Fruit fly (Drosophila melanogaster) whole organism, embryonic: ENCODE results near the gene CG7914.

Experiments used
- Antp ChIP-seq: fragments of 200-800 bp; sonication (Bioruptor generic); optimal IDR thresholded peaks from 3 replicates; lab custom pipeline; 2016; ENCODE audit warnings: missing biosample characterization, missing genetic modification characterization
- Awh ChIP-seq: fragments of 200-800 bp; sonication (Bioruptor generic); IDR thresholded peaks from 2 replicates; pipeline ENCODE4, ENCODE4 v1.3.6; 2022; ENCODE audit warnings: missing biosample characterization, missing genetic modification characterization
- CG10274 ChIP-seq: fragments of 200-800 bp; sonication (Bioruptor generic); optimal IDR thresholded peaks from 3 replicates; lab custom pipeline; 2017; ENCODE audit warnings: missing biosample characterization, mild to moderate bottlenecking, missing genetic modification characterization
- CG10431 ChIP-seq: fragments of 200-800 bp; sonication (Bioruptor generic); optimal IDR thresholded peaks from 3 replicates; lab custom pipeline; 2018; ENCODE audit warnings: missing biosample characterization, mild to moderate bottlenecking, missing genetic modification characterization
- CG10543 ChIP-seq: fragments of 200-800 bp; sonication (Bioruptor generic); optimal IDR thresholded peaks from 3 replicates; lab custom pipeline; 2017; ENCODE audit warnings: missing biosample characterization, mild to moderate bottlenecking, missing genetic modification characterization, moderate library complexity
- CG10959 ChIP-seq: fragments of 200-800 bp; sonication (Bioruptor generic); IDR thresholded peaks from 2 replicates; pipeline ENCODE4 v1.3.6; 2022; ENCODE audit warnings: missing biosample characterization, missing genetic modification characterization
- CG11093 ChIP-seq: fragments of 200-800 bp; sonication (Bioruptor generic); IDR thresholded peaks from 3 replicates; pipeline ENCODE4 v1.3.6; 2022; ENCODE audit warnings: missing biosample characterization, missing genetic modification characterization
- CG12104 ChIP-seq: fragments of 200-800 bp; sonication (Bioruptor generic); optimal IDR thresholded peaks from 3 replicates; lab custom pipeline; 2016; ENCODE audit warnings: missing biosample characterization, missing genetic modification characterization
- CG13123 ChIP-seq: fragments of 200-800 bp; sonication (Bioruptor generic); optimal IDR thresholded peaks from 2 replicates; lab custom pipeline; 2016; ENCODE audit warnings: missing biosample characterization, missing genetic modification characterization
- CG13287 ChIP-seq: fragments of 200-800 bp; sonication (Bioruptor generic); IDR thresholded peaks from 2 replicates; pipeline ENCODE4 v1.3.6; 2022; ENCODE audit warnings: missing biosample characterization, missing genetic modification characterization; ENCODE audit not compliant: partially characterized antibody
- CG14667 ChIP-seq: fragments of 200-800 bp; sonication (Bioruptor generic); IDR thresholded peaks from 2 replicates; pipeline ENCODE4 v1.3.6; 2022; ENCODE audit warnings: missing biosample characterization, missing genetic modification characterization
- CG14965 ChIP-seq: fragments of 200-800 bp; sonication (Bioruptor generic); optimal IDR thresholded peaks from 2 replicates; lab custom pipeline; 2016; ENCODE audit warnings: missing biosample characterization, missing genetic modification characterization, borderline replicate concordance
- CG15073 ChIP-seq: fragments of 200-800 bp; sonication (Bioruptor generic); optimal IDR thresholded peaks from 2 replicates; lab custom pipeline; 2016; ENCODE audit warnings: missing biosample characterization, missing genetic modification characterization
- CG15601 ChIP-seq: fragments of 200-800 bp; sonication (Bioruptor generic); optimal IDR thresholded peaks from 3 replicates; lab custom pipeline; 2019; ENCODE audit warnings: missing biosample characterization, mild to moderate bottlenecking, missing genetic modification characterization, moderate library complexity
- CG16863 ChIP-seq: fragments of 200-800 bp; sonication (Bioruptor generic); optimal IDR thresholded peaks from 3 replicates; lab custom pipeline; 2016; ENCODE audit warnings: missing biosample characterization, missing genetic modification characterization
- CG17829 ChIP-seq: fragments of 200-800 bp; optimal IDR thresholded peaks from 2 replicates; lab custom pipeline; 2019; ENCODE audit warnings: missing biosample characterization, mild to moderate bottlenecking, missing genetic modification characterization, moderate library complexity
- CG18599 ChIP-seq: fragments of 200-800 bp; sonication (Bioruptor generic); optimal IDR thresholded peaks from 3 replicates; lab custom pipeline; 2017; ENCODE audit warnings: missing biosample characterization, missing genetic modification characterization, mild to moderate bottlenecking, moderate library complexity, missing genetic modification reagents
- CG3163 ChIP-seq: fragments of 200-800 bp; sonication (Bioruptor generic); optimal IDR thresholded peaks from 3 replicates; lab custom pipeline; 2016; ENCODE audit warnings: missing biosample characterization, missing genetic modification characterization
- CG34224 ChIP-seq: fragments of 200-800 bp; sonication (Bioruptor generic); IDR thresholded peaks from 3 replicates; pipeline ENCODE4 v1.3.6; 2022; ENCODE audit warnings: missing biosample characterization, missing genetic modification characterization; ENCODE audit not compliant: partially characterized antibody
- CG4328 ChIP-seq: fragments of 200-800 bp; sonication (Bioruptor generic); optimal IDR thresholded peaks from 3 replicates; lab custom pipeline; 2017; ENCODE audit warnings: missing biosample characterization, missing genetic modification reagents, missing genetic modification characterization
- CG5180 ChIP-seq: fragments of 200-800 bp; sonication (Bioruptor generic); optimal IDR thresholded peaks from 3 replicates; lab custom pipeline; 2017; ENCODE audit warnings: missing biosample characterization, missing genetic modification characterization, mild to moderate bottlenecking, moderate library complexity, missing genetic modification reagents
- CG5245 ChIP-seq: fragments of 200-800 bp; sonication (Bioruptor generic); optimal IDR thresholded peaks from 3 replicates; lab custom pipeline; 2016; ENCODE audit warnings: missing biosample characterization, missing genetic modification characterization
- CG6272 ChIP-seq: fragments of 200-800 bp; sonication (Bioruptor generic); IDR thresholded peaks from 2 replicates; pipeline ENCODE4 v1.3.6; 2022; ENCODE audit warnings: missing biosample characterization, missing genetic modification characterization
- CG7745 ChIP-seq: fragments of 200-800 bp; sonication (Bioruptor generic); optimal IDR thresholded peaks from 2 replicates; lab custom pipeline; 2018; ENCODE audit warnings: missing biosample characterization, mild to moderate bottlenecking, missing genetic modification characterization, moderate library complexity
- CG8281 ChIP-seq: fragments of 200-800 bp; sonication (Bioruptor generic); optimal IDR thresholded peaks from 2 replicates; lab custom pipeline; 2018; ENCODE audit warnings: missing biosample characterization, mild to moderate bottlenecking, missing genetic modification characterization, moderate library complexity
- CG8388 ChIP-seq: fragments of 200-800 bp; sonication (Bioruptor generic); optimal IDR thresholded peaks from 2 replicates; lab custom pipeline; 2019; ENCODE audit warnings: missing biosample characterization, mild to moderate bottlenecking, missing genetic modification characterization, moderate library complexity
- CTCF ChIP-seq: fragments of 200-800 bp; sonication (Bioruptor generic); optimal IDR thresholded peaks from 2 replicates; lab custom pipeline; 2017; ENCODE audit warnings: missing biosample characterization, mild to moderate bottlenecking, missing genetic modification characterization, moderate library complexity
- HLH54F ChIP-seq: fragments of 200-800 bp; sonication (Bioruptor generic); optimal IDR thresholded peaks from 3 replicates; lab custom pipeline; 2016; ENCODE audit warnings: missing biosample characterization, missing genetic modification characterization
- HLHmδ ChIP-seq: fragments of 200-800 bp; sonication (Bioruptor generic); optimal IDR thresholded peaks from 2 replicates; lab custom pipeline; 2018; ENCODE audit warnings: missing biosample characterization, mild to moderate bottlenecking, missing genetic modification characterization, moderate library complexity
- MESR4 ChIP-seq: fragments of 200-800 bp; sonication (Bioruptor generic); optimal IDR thresholded peaks from 2 replicates; lab custom pipeline; 2018; ENCODE audit warnings: missing biosample characterization, mild to moderate bottlenecking, missing genetic modification characterization, moderate library complexity
- NC2β ChIP-seq: fragments of 200-800 bp; sonication (Bioruptor generic); optimal IDR thresholded peaks from 2 replicates; lab custom pipeline; 2016; ENCODE audit warnings: missing biosample characterization, missing genetic modification characterization
- Oli ChIP-seq: fragments of 200-800 bp; sonication (Bioruptor generic); optimal IDR thresholded peaks from 2 replicates; lab custom pipeline; 2018; ENCODE audit warnings: missing biosample characterization, mild to moderate bottlenecking, missing genetic modification characterization, moderate library complexity
- Sin3A ChIP-seq: fragments of >200 bp; optimal IDR thresholded peaks from 2 replicates; lab custom pipeline; 2018
- Six4 ChIP-seq: fragments of 200-800 bp; sonication (Bioruptor generic); optimal IDR thresholded peaks from 2 replicates; lab custom pipeline; 2016; ENCODE audit warnings: missing biosample characterization, missing genetic modification characterization
- abd-A ChIP-seq: fragments of 200-800 bp; sonication (Bioruptor generic); optimal IDR thresholded peaks from 3 replicates; lab custom pipeline; 2019; ENCODE audit warnings: missing biosample characterization, mild to moderate bottlenecking, missing genetic modification characterization, moderate library complexity
- ara ChIP-seq: fragments of 200-800 bp; sonication (Bioruptor generic); IDR thresholded peaks from 2 replicates; pipeline ENCODE4 v1.3.6; 2022; ENCODE audit warnings: missing biosample characterization, missing genetic modification characterization
- az2 ChIP-seq: fragments of 200-800 bp; sonication (Bioruptor generic); optimal IDR thresholded peaks from 3 replicates; lab custom pipeline; 2016; ENCODE audit warnings: missing biosample characterization, missing genetic modification characterization
- bowl ChIP-seq: fragments of 200-800 bp; sonication (Bioruptor generic); IDR thresholded peaks from 2 replicates; pipeline ENCODE4 v1.3.6; 2022; ENCODE audit warnings: missing biosample characterization, missing genetic modification characterization
- cas ChIP-seq: fragments of 200-800 bp; sonication (Bioruptor generic); IDR thresholded peaks from 2 replicates; pipeline ENCODE4 v1.3.6; 2022; ENCODE audit warnings: missing biosample characterization, missing genetic modification characterization
- chif ChIP-seq, 2 experiments: fragments of 200-800 bp; sonication (Bioruptor generic); optimal IDR thresholded peaks; 3 replicates each; lab custom pipeline; 2016; ENCODE audit warnings: missing biosample characterization in 2 of 2, missing genetic modification characterization in 2 of 2
- cwo ChIP-seq: fragments of 200-800 bp; sonication (Bioruptor generic); optimal IDR thresholded peaks from 3 replicates; lab custom pipeline; 2017; ENCODE audit warnings: missing biosample characterization, missing genetic modification characterization, mild to moderate bottlenecking, moderate library complexity, missing genetic modification reagents
- exex ChIP-seq: fragments of 200-800 bp; sonication (Bioruptor generic); optimal IDR thresholded peaks from 4 replicates; lab custom pipeline; 2018; ENCODE audit warnings: missing biosample characterization, mild to moderate bottlenecking, missing genetic modification characterization, moderate library complexity
- fd96Cb ChIP-seq: fragments of 200-800 bp; sonication (Bioruptor generic); optimal IDR thresholded peaks from 2 replicates; lab custom pipeline; 2018; ENCODE audit warnings: missing biosample characterization, mild to moderate bottlenecking, missing genetic modification characterization, moderate library complexity
- gce ChIP-seq: fragments of 200-800 bp; sonication (Bioruptor generic); IDR thresholded peaks from 3 replicates; pipeline ENCODE4 v1.3.6; 2022; ENCODE audit warnings: missing biosample characterization, missing genetic modification characterization
- gfzf ChIP-seq: fragments of 200-800 bp; sonication (Bioruptor generic); optimal IDR thresholded peaks from 2 replicates; lab custom pipeline; 2016; ENCODE audit warnings: missing biosample characterization, mild to moderate bottlenecking, missing genetic modification characterization, moderate library complexity
- klu ChIP-seq: fragments of 200-800 bp; sonication (Bioruptor generic); IDR thresholded peaks from 2 replicates; pipeline ENCODE4 v1.3.6; 2022; ENCODE audit warnings: missing biosample characterization, missing genetic modification characterization
- nerfin-1 ChIP-seq: fragments of 200-800 bp; sonication (Bioruptor generic); optimal IDR thresholded peaks from 3 replicates; lab custom pipeline; 2019; ENCODE audit warnings: missing biosample characterization, mild to moderate bottlenecking, missing genetic modification characterization, moderate library complexity
- pnt ChIP-seq: fragments of 200-800 bp; sonication (Bioruptor generic); optimal IDR thresholded peaks from 3 replicates; lab custom pipeline; 2016; ENCODE audit warnings: missing biosample characterization, missing genetic modification characterization
- rib ChIP-seq: fragments of 200-800 bp; sonication (Bioruptor generic); IDR thresholded peaks from 2 replicates; pipeline ENCODE4 v1.3.6; 2022; ENCODE audit warnings: missing biosample characterization, missing genetic modification characterization
- ssp ChIP-seq: fragments of 200-800 bp; sonication (Bioruptor generic); IDR thresholded peaks from 2 replicates; pipeline ENCODE4 v1.3.6; 2022; ENCODE audit warnings: missing biosample characterization, missing genetic modification characterization
- tgo ChIP-seq: fragments of 200-800 bp; sonication (Bioruptor generic); IDR thresholded peaks from 3 replicates; pipeline ENCODE4 v1.3.6; 2022; ENCODE audit warnings: missing biosample characterization, missing genetic modification characterization

The CG7914 gene

dm6 chrX:19154998-19155397 lies 38.2 kb downstream of the CG7914 start (continued):
- TF ChIP-seq Six4 (GFP tag; lab: Kevin White, UChicago): peak; percentile 82
- 0 out of 2 replicates have a peak, but pooled peaks have one; percentile 42 for TF ChIP-seq rib (GFP tag; lab: Robert Waterston, UW)
- peak; percentile 27; the same call in 1 of the 2 replicates for TF ChIP-seq klu (GFP tag; lab: Robert Waterston, UW)
- peak; percentile 83 for TF ChIP-seq nerfin-1 (tag; lab: Kevin White, UChicago)
- TF ChIP-seq CG4328 (GFP tag; lab: Kevin White, UChicago): peak; percentile 1
- peak; percentile 86 for TF ChIP-seq pnt
- peak; percentile 59; the same call in 1 of the 2 replicates for TF ChIP-seq bowl
- TF ChIP-seq CG13123 (GFP tag; lab: Kevin White, UChicago): peak; percentile 77
- TF ChIP-seq CG15601 (tag; lab: Kevin White, UChicago): peak; percentile 90
- TF ChIP-seq CG10959 (GFP tag; lab: Robert Waterston, UW): peak; percentile 96
- peak; percentile 53 for TF ChIP-seq CG8281
- TF ChIP-seq CG18599 (GFP tag; lab: Kevin White, UChicago): peak; percentile 71
- TF ChIP-seq Oli (tag; lab: Kevin White, UChicago): peak; percentile 87
- peak; percentile 92 for TF ChIP-seq ara (GFP tag; lab: Robert Waterston, UW)
- peak; percentile 6 for TF ChIP-seq MESR4 (GFP tag; lab: Kevin White, UChicago)
- peak; percentile 43 for TF ChIP-seq CG10274 (GFP tag; lab: Kevin White, UChicago)
- TF ChIP-seq ssp (GFP tag; lab: Robert Waterston, UW): peak; percentile 67
- no peak for TF ChIP-seq Sin3A (lab: Kevin White, UChicago)
- TF ChIP-seq Awh (GFP tag; lab: Robert Waterston, UW): peak; percentile 88
- TF ChIP-seq CG14667 (GFP tag; lab: Robert Waterston, UW): peak; percentile 78
- peak; percentile 62 for TF ChIP-seq CG12104 (GFP tag; lab: Kevin White, UChicago)
- TF ChIP-seq tgo (GFP tag; lab: Robert Waterston, UW): peak; percentile 78
- TF ChIP-seq chif (GFP tag; optimal IDR thresholded peaks at IDR 0.05; lab: Kevin White, UChicago): peak; percentile 92 to 94
- TF ChIP-seq HLHmδ: no peak
- TF ChIP-seq CG6272: peak; percentile 59
- TF ChIP-seq CG5245: peak; percentile 91
- TF ChIP-seq gce (GFP tag; lab: Robert Waterston, UW): peak; percentile 63; the same call in 1 of the 3 replicates
- TF ChIP-seq CG10543 (GFP tag; lab: Kevin White, UChicago): no peak
- peak; percentile 58 for TF ChIP-seq HLH54F (GFP tag; lab: Kevin White, UChicago)
- no peak for TF ChIP-seq exex (tag; lab: Kevin White, UChicago)
- TF ChIP-seq fd96Cb (tag; lab: Kevin White, UChicago): peak; percentile 92
- TF ChIP-seq CG34224 (GFP tag; lab: Robert Waterston, UW): no peak
- peak; percentile 90 for TF ChIP-seq NC2β
- TF ChIP-seq cas (GFP tag; lab: Robert Waterston, UW): no peak
- TF ChIP-seq CTCF (GFP tag; lab: Kevin White, UChicago): peak; percentile 3
- peak; percentile 94 for TF ChIP-seq CG17829 (tag; lab: Kevin White, UChicago)
- TF ChIP-seq CG7745 (tag; lab: Kevin White, UChicago): peak; percentile 77
- peak; percentile 43 for TF ChIP-seq CG14965 (GFP tag; lab: Kevin White, UChicago)
- TF ChIP-seq cwo (GFP tag; lab: Kevin White, UChicago): peak; percentile 21
- TF ChIP-seq CG5180 (GFP tag; lab: Kevin White, UChicago): peak; percentile 59
- peak; percentile 45 for TF ChIP-seq CG10431 (GFP tag; lab: Kevin White, UChicago)
- TF ChIP-seq gfzf (GFP tag; lab: Kevin White, UChicago): no peak
- no peak for TF ChIP-seq CG13287 (GFP tag; lab: Robert Waterston, UW)
- TF ChIP-seq CG11093 (GFP tag; lab: Robert Waterston, UW): peak; percentile 78
- peak; percentile 84 for TF ChIP-seq az2
- TF ChIP-seq CG15073 (GFP tag; lab: Kevin White, UChicago): peak; percentile 45
- TF ChIP-seq Antp: peak; percentile 79
- TF ChIP-seq CG16863 (GFP tag; lab: Kevin White, UChicago): peak; percentile 89
- TF ChIP-seq CG3163 (GFP tag; lab: Kevin White, UChicago): peak; percentile 81
- TF ChIP-seq CG8388 (GFP tag; lab: Kevin White, UChicago): peak; percentile 92
- TF ChIP-seq abd-A (tag; lab: Kevin White, UChicago): no peak
